Fruit fly (Drosophila melanogaster): ENCODE measurements around the gene CG14285.

DNA sequence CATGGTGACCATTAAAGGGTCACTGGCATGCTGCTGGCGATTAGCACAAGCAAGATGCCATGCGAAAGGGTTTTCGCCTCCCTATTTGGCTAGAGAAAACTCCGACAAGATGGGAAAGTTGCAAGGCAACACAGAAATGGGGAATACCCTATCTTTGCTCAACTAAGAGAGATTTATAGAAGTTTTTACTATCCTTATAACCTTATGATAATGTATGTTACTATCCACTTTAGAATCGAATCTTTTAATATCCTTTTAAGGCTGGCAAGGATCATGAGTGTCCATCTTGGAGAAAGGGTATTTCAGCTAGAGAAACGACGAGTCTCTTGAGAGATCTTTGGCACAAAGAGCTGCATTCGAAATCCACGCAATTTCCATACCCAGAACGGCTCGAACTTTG is 44.8 kb downstream of the CG14285 start:
- TF ChIP-seq h (optimal IDR thresholded peaks at IDR 0.05) (no peak), psq (optimal IDR thresholded peaks at IDR 0.05) (no peak), Sin3A (optimal IDR thresholded peaks at IDR 0.05) (no peak), ttk (optimal IDR thresholded peaks at IDR 0.05) (no peak), insv (optimal IDR thresholded peaks at IDR 0.05) (no peak), Myc (optimal IDR thresholded peaks at IDR 0.05) (no peak)
